Worm (Caenorhabditis elegans) whole organism, young adult: ENCODE data around the gene T03D8.6.

ENCODE experiments used
- B0261.1 ChIP-seq: sonication (generic microtip); optimal IDR thresholded peaks from 2 replicates; lab custom pipeline; 2016; ENCODE audit warnings: mild to moderate bottlenecking, missing genetic modification characterization, moderate library complexity, missing compliant biosample characterization
- B0336.3 ChIP-seq: fragments of 200-800 bp; sonication (Bioruptor generic); IDR thresholded peaks from 2 replicates; pipeline ENCODE4 v1.3.6; 2022; ENCODE audit warnings: missing genetic modification characterization, missing compliant biosample characterization
- C17E4.6 ChIP-seq: fragments of 200-800 bp; sonication (Bioruptor generic); IDR thresholded peaks from 2 replicates; pipeline ENCODE4 v1.3.6; 2022; ENCODE audit warnings: missing genetic modification reagents, missing genetic modification characterization, missing compliant biosample characterization
- F49E8.2 ChIP-seq: sonication (generic microtip); optimal IDR thresholded peaks from 3 replicates; lab custom pipeline; 2017; ENCODE audit warnings: missing genetic modification characterization, mild to moderate bottlenecking, missing compliant biosample characterization, antibody characterized with exemption, moderate library complexity; ENCODE audit not compliant: insufficient read depth
- F52B5.7 ChIP-seq: sonication (generic microtip); optimal IDR thresholded peaks from 2 replicates; lab custom pipeline; 2016; ENCODE audit warnings: mild to moderate bottlenecking, missing genetic modification characterization, missing compliant biosample characterization
- F57A8.1 ChIP-seq: fragments of 200-800 bp; sonication (Bioruptor generic); optimal IDR thresholded peaks from 2 replicates; lab custom pipeline; 2018; ENCODE audit warnings: mild to moderate bottlenecking, missing genetic modification characterization, moderate library complexity, missing compliant biosample characterization
- Y53F4B.3 ChIP-seq: fragments of 200-800 bp; sonication (Bioruptor generic); IDR thresholded peaks from 2 replicates; pipeline ENCODE4 v1.3.6; 2022; ENCODE audit warnings: missing genetic modification reagents, missing genetic modification characterization, missing compliant biosample characterization
- Y53G8AR.9 ChIP-seq: fragments of 200-800 bp; sonication (Bioruptor generic); conservative IDR thresholded peaks from 2 replicates; pipeline ENCODE4 v1.3.6; 2022; ENCODE audit warnings: missing genetic modification reagents, missing genetic modification characterization, missing compliant biosample characterization
- Y56A3A.18 ChIP-seq: fragments of 200-800 bp; sonication (Bioruptor generic); IDR thresholded peaks from 2 replicates; pipeline ENCODE4 v1.3.6; 2022; ENCODE audit warnings: missing genetic modification reagents, missing genetic modification characterization, missing compliant biosample characterization
- Y67H2A.10 ChIP-seq: fragments of 200-800 bp; sonication (Bioruptor generic); conservative IDR thresholded peaks from 2 replicates; pipeline ENCODE4 v1.3.6; 2022; ENCODE audit warnings: missing genetic modification reagents, missing genetic modification characterization, missing compliant biosample characterization
- Y79H2A.3 ChIP-seq: fragments of 200-800 bp; sonication (Bioruptor generic); conservative IDR thresholded peaks from 2 replicates; pipeline ENCODE4 v1.3.6; 2022; ENCODE audit warnings: missing genetic modification reagents, missing genetic modification characterization, missing compliant biosample characterization
- ZK185.1 ChIP-seq: sonication (generic microtip); optimal IDR thresholded peaks from 2 replicates; lab custom pipeline; 2016; ENCODE audit warnings: mild to moderate bottlenecking, missing genetic modification characterization, missing compliant biosample characterization; ENCODE audit not compliant: poor library complexity, severe bottlenecking
- akir-1 ChIP-seq: fragments of 200-800 bp; sonication (Bioruptor generic); optimal IDR thresholded peaks from 2 replicates; lab custom pipeline; 2018; ENCODE audit warnings: mild to moderate bottlenecking, missing genetic modification characterization, moderate library complexity, missing compliant biosample characterization
- ama-1 ChIP-seq, 3 experiments: fragments of 150-350 bp in 1 of 3; sonication (generic microtip) in 2 of 3; optimal IDR thresholded peaks; 2 replicates each; lab custom pipeline; 2014 to 2018; ENCODE audit warnings: missing biosample characterization in 2 of 3, missing genetic modification characterization in 2 of 3, missing genetic modification reagents in 2 of 3
- aptf-3 ChIP-seq: fragments of 200-800 bp; sonication (Bioruptor generic); IDR thresholded peaks from 2 replicates; pipeline ENCODE4 v1.3.6; 2022; ENCODE audit warnings: missing genetic modification characterization, missing compliant biosample characterization
- atf-7 ChIP-seq: sonication (generic microtip); optimal IDR thresholded peaks from 2 replicates; lab custom pipeline; 2017; ENCODE audit warnings: mild to moderate bottlenecking, missing genetic modification characterization, missing compliant biosample characterization
- athp-1 ChIP-seq: sonication (generic microtip); optimal IDR thresholded peaks from 2 replicates; lab custom pipeline; 2017; ENCODE audit warnings: mild to moderate bottlenecking, missing genetic modification characterization, missing compliant biosample characterization
- attf-3 ChIP-seq: fragments of 200-800 bp; sonication (Bioruptor generic); conservative IDR thresholded peaks from 2 replicates; pipeline ENCODE4 v1.3.6; 2022; ENCODE audit warnings: missing genetic modification reagents, missing genetic modification characterization, missing compliant biosample characterization
- attf-5 ChIP-seq: fragments of 200-800 bp; sonication (Bioruptor generic); optimal IDR thresholded peaks from 2 replicates; lab custom pipeline; 2018; ENCODE audit warnings: mild to moderate bottlenecking, missing genetic modification characterization, missing compliant biosample characterization
- bed-2 ChIP-seq: fragments of 200-800 bp; sonication (Bioruptor generic); IDR thresholded peaks from 2 replicates; pipeline ENCODE4 v1.3.6; 2022; ENCODE audit warnings: missing genetic modification reagents, missing genetic modification characterization, missing compliant biosample characterization
- ccch-3 ChIP-seq: fragments of 200-800 bp; sonication (Bioruptor generic); optimal IDR thresholded peaks from 2 replicates; lab custom pipeline; 2018; ENCODE audit warnings: mild to moderate bottlenecking, missing genetic modification characterization, missing compliant biosample characterization
- ceh-27 ChIP-seq: fragments of 200-800 bp; sonication (Bioruptor generic); optimal IDR thresholded peaks from 2 replicates; lab custom pipeline; 2018; ENCODE audit warnings: mild to moderate bottlenecking, missing genetic modification characterization, moderate library complexity, missing compliant biosample characterization
- ceh-40 ChIP-seq: fragments of 200-800 bp; sonication (Bioruptor generic); IDR thresholded peaks from 2 replicates; pipeline ENCODE4 v1.3.6; 2022; ENCODE audit warnings: missing genetic modification characterization, missing compliant biosample characterization
- ceh-79 ChIP-seq: sonication (generic microtip); optimal IDR thresholded peaks from 2 replicates; lab custom pipeline; 2017; ENCODE audit warnings: mild to moderate bottlenecking, missing genetic modification characterization, missing compliant biosample characterization
- dpff-1 ChIP-seq: sonication (generic microtip); optimal IDR thresholded peaks from 2 replicates; lab custom pipeline; 2017; ENCODE audit warnings: mild to moderate bottlenecking, missing genetic modification characterization, missing compliant biosample characterization
- egrh-3 ChIP-seq: fragments of 200-800 bp; sonication (Bioruptor generic); IDR thresholded peaks from 2 replicates; pipeline ENCODE4 v1.3.6; 2022; ENCODE audit warnings: missing genetic modification reagents, missing genetic modification characterization, missing compliant biosample characterization
- ets-4 ChIP-seq: fragments of 200-800 bp; sonication (Bioruptor generic); optimal IDR thresholded peaks from 2 replicates; lab custom pipeline; 2018; ENCODE audit warnings: mild to moderate bottlenecking, missing genetic modification characterization, missing compliant biosample characterization
- hmg-1.2 ChIP-seq: fragments of 200-800 bp; sonication (Bioruptor generic); IDR thresholded peaks from 2 replicates; pipeline ENCODE4 v1.3.6; 2022; ENCODE audit warnings: missing genetic modification reagents, missing genetic modification characterization, missing compliant biosample characterization
- hrde-1 ChIP-seq: sonication (generic microtip); optimal IDR thresholded peaks from 2 replicates; lab custom pipeline; 2016; ENCODE audit warnings: missing genetic modification characterization, mild to moderate bottlenecking, missing compliant biosample characterization, moderate library complexity, missing genotype, missing genetic modification reagents, borderline replicate concordance
- lin-40 ChIP-seq: sonication (generic microtip); optimal IDR thresholded peaks from 2 replicates; lab custom pipeline; 2016; ENCODE audit warnings: missing genetic modification characterization, mild to moderate bottlenecking, missing compliant biosample characterization, missing genotype, missing genetic modification reagents
- madf-6 ChIP-seq: fragments of 200-800 bp; sonication (Bioruptor generic); IDR thresholded peaks from 2 replicates; pipeline ENCODE4 v1.3.6; 2022; ENCODE audit warnings: missing genetic modification reagents, missing genetic modification characterization, missing compliant biosample characterization
- mcd-1 ChIP-seq: fragments of 200-800 bp; sonication (Bioruptor generic); IDR thresholded peaks from 2 replicates; pipeline ENCODE4 v1.3.6; 2022; ENCODE audit warnings: missing genetic modification reagents, missing genetic modification characterization, missing compliant biosample characterization
- mel-28 ChIP-seq: sonication (generic microtip); optimal IDR thresholded peaks from 2 replicates; lab custom pipeline; 2016; ENCODE audit warnings: borderline replicate concordance, mild to moderate bottlenecking, missing genetic modification characterization, missing compliant biosample characterization
- mxl-1 ChIP-seq: sonication (generic microtip); optimal IDR thresholded peaks from 2 replicates; lab custom pipeline; 2016; ENCODE audit warnings: missing genetic modification characterization, missing compliant biosample characterization
- pha-4 ChIP-seq: fragments of 150-350 bp; sonication (generic microtip); optimal IDR thresholded peaks from 2 replicates; lab custom pipeline; 2014; ENCODE audit warnings: missing biosample characterization, missing genetic modification reagents, missing genetic modification characterization
- snpc-1.1 ChIP-seq: sonication (generic microtip); optimal IDR thresholded peaks from 2 replicates; lab custom pipeline; 2017; ENCODE audit warnings: missing genetic modification characterization, mild to moderate bottlenecking, missing compliant biosample characterization, antibody characterized with exemption, moderate library complexity, missing genotype, missing genetic modification reagents; ENCODE audit not compliant: insufficient read depth
- snpc-4 ChIP-seq, 5 experiments: fragments of 150-350 bp in 1 of 5; sonication (generic microtip) in 4 of 5; optimal IDR thresholded peaks; 2 replicates each; lab custom pipeline; 2014 to 2018; ENCODE audit warnings: missing genetic modification characterization in 5 of 5, missing biosample characterization in 3 of 5, antibody characterized with exemption in 2 of 5, mild to moderate bottlenecking in 2 of 5, missing compliant biosample characterization in 2 of 5, missing genotype in 2 of 5, moderate library complexity in 2 of 5, missing genetic modification reagents in 1 of 5
- sptf-2 ChIP-seq: fragments of 200-800 bp; sonication (Bioruptor generic); optimal IDR thresholded peaks from 2 replicates; lab custom pipeline; 2018; ENCODE audit warnings: mild to moderate bottlenecking, missing genetic modification characterization, missing compliant biosample characterization
- unc-130 ChIP-seq: sonication (generic microtip); optimal IDR thresholded peaks from 2 replicates; lab custom pipeline; 2016; ENCODE audit warnings: missing genetic modification reagents, missing genetic modification characterization, missing compliant biosample characterization
- zim-3 ChIP-seq: sonication (generic microtip); optimal IDR thresholded peaks from 2 replicates; lab custom pipeline; 2017; ENCODE audit warnings: mild to moderate bottlenecking, missing genetic modification characterization, moderate library complexity, missing compliant biosample characterization
- ztf-28 ChIP-seq: fragments of 200-800 bp; sonication (Bioruptor generic); IDR thresholded peaks from 2 replicates; pipeline ENCODE4 v1.3.6; 2022; ENCODE audit warnings: missing genetic modification reagents, missing genetic modification characterization, missing compliant biosample characterization

The T03D8.6 gene

ce11 chrV:20861080-20861479 is 41.0 kb upstream of the T03D8.6 start, which contains the start of gene try-4:
TSS of gene try-4 (minus strand) at chrV:20861153.
- TF ChIP-seq hrde-1 (tag; lab: Kevin White, UChicago) (no peak), B0261.1 (tag; lab: Kevin White, UChicago) (no peak), mel-28 (no peak), snpc-1.1 (tag; lab: Kevin White, UChicago) (no peak), Y56A3A.18 (GFP tag; lab: Robert Waterston, UW) (no peak)
- TF ChIP-seq, all 124 proteins: peak for 0

- TF ChIP-seq dpff-1 (tag; lab: Kevin White, UChicago): no peak
- TF ChIP-seq mel-28: no peak
- no peak for TF ChIP-seq snpc-4 (GFP tag; optimal IDR thresholded peaks at IDR 0.05; lab: Kevin White, UChicago)
- no peak for TF ChIP-seq snpc-4 (tag; optimal IDR thresholded peaks at IDR 0.05; lab: Kevin White, UChicago)
- TF ChIP-seq ceh-79 (tag; lab: Kevin White, UChicago): no peak
- TF ChIP-seq attf-3 (GFP tag; lab: Robert Waterston, UW): no peak
- no peak for TF ChIP-seq mxl-1
- no peak for TF ChIP-seq egrh-3 (GFP tag; lab: Robert Waterston, UW)
- TF ChIP-seq unc-130 (GFP tag; lab: Kevin White, UChicago): no peak
- TF ChIP-seq ztf-28 (GFP tag; lab: Robert Waterston, UW): no peak
- no peak for TF ChIP-seq B0336.3 (GFP tag; lab: Robert Waterston, UW)
- no peak for TF ChIP-seq F57A8.1 (GFP tag; lab: Kevin White, UChicago)
- TF ChIP-seq lin-40: no peak
- TF ChIP-seq, all 124 proteins: peak for 0
Observed at ce11 chrV:20853581-20854161, 33.5 kb upstream of the T03D8.6 start, which contains the start of gene F31D4.5. TSS of gene F31D4.5 (plus strand) at chrV:20854071.

ce11 chrV:20851847-20852386 is 31.8 kb upstream of the T03D8.6 start, which contains the start of gene ndua-1:
TSS of gene ndua-1 (minus strand) at chrV:20851897.
- TF ChIP-seq Y53G8AR.9 (GFP tag; lab: Robert Waterston, UW) (no peak), athp-1 (tag; lab: Kevin White, UChicago) (no peak), attf-3 (GFP tag; lab: Robert Waterston, UW) (no peak), akir-1 (no peak), ets-4 (no peak), ccch-3 (GFP tag; lab: Kevin White, UChicago) (no peak), unc-130 (GFP tag; lab: Kevin White, UChicago) (no peak), F49E8.2 (tag; lab: Kevin White, UChicago) (no peak), snpc-1.1 (tag; lab: Kevin White, UChicago) (peak; percentile 26), ceh-40 (GFP tag; lab: Robert Waterston, UW) (no peak), pha-4 (tag; lab: Kevin White, UChicago) (no peak), mxl-1 (no peak), atf-7 (tag; lab: Kevin White, UChicago) (no peak), ZK185.1 (peak; percentile 20), Y79H2A.3 (no peak), ama-1 (optimal IDR thresholded peaks at IDR 0.05; lab: Kevin White, UChicago) (no peak), ama-1 (GFP tag; optimal IDR thresholded peaks at IDR 0.05; lab: Kevin White, UChicago) (peak in 1 of 2 experiments; percentile 28), B0336.3 (GFP tag; lab: Robert Waterston, UW) (no peak), ceh-79 (tag; lab: Kevin White, UChicago) (no peak), hmg-1.2 (GFP tag; lab: Robert Waterston, UW) (no peak), ceh-27 (GFP tag; lab: Kevin White, UChicago) (no peak), aptf-3 (GFP tag; lab: Robert Waterston, UW) (no peak), madf-6 (GFP tag; lab: Robert Waterston, UW) (no peak), F52B5.7 (tag; lab: Kevin White, UChicago) (no peak), C17E4.6 (GFP tag; lab: Robert Waterston, UW) (no peak), bed-2 (GFP tag; lab: Robert Waterston, UW) (no peak), Y53F4B.3 (GFP tag; lab: Robert Waterston, UW) (no peak), sptf-2 (no peak), dpff-1 (tag; lab: Kevin White, UChicago) (no peak), zim-3 (no peak), attf-5 (GFP tag; lab: Kevin White, UChicago) (no peak), Y56A3A.18 (GFP tag; lab: Robert Waterston, UW) (no peak), Y67H2A.10 (GFP tag; lab: Robert Waterston, UW) (no peak), mcd-1 (GFP tag; lab: Robert Waterston, UW) (0 out of 2 replicates have a peak, but pooled peaks have one; percentile 30)
